Worm (Caenorhabditis elegans) whole organism, L4 larva: ENCODE data around the gene oac-52.
A peak's percentile ranks its signal among the peaks of the same experiment; 100 is the strongest.

Source experiments
- D1046.2 ChIP-seq: fragments of 200-800 bp; sonication (Bioruptor generic); IDR thresholded peaks from 2 replicates; pipeline ENCODE4 v1.3.6; 2022; ENCODE audit warnings: missing genetic modification characterization, missing compliant biosample characterization
- R02D3.7 ChIP-seq: fragments of 150-350 bp; sonication (generic microtip); optimal IDR thresholded peaks from 3 replicates; lab custom pipeline; 2014; ENCODE audit warnings: missing biosample characterization, missing genetic modification characterization
- T20F7.1 ChIP-seq: fragments of 200-800 bp; sonication (Bioruptor generic); optimal IDR thresholded peaks from 2 replicates; lab custom pipeline; 2018; ENCODE audit warnings: mild to moderate bottlenecking, missing genetic modification characterization, missing compliant biosample characterization
- T26A8.4 ChIP-seq: fragments of 200-800 bp; sonication (Bioruptor generic); IDR thresholded peaks from 2 replicates; pipeline ENCODE4 v1.3.6; 2022; ENCODE audit warnings: missing genetic modification characterization, missing compliant biosample characterization
- Y105C5A.15 ChIP-seq: fragments of 200-800 bp; sonication (Bioruptor generic); IDR thresholded peaks from 2 replicates; pipeline ENCODE4 v1.3.6; 2022; ENCODE audit warnings: missing genetic modification characterization, missing compliant biosample characterization
- Y48G9A.11 ChIP-seq: fragments of 200-800 bp; sonication (Bioruptor generic); IDR thresholded peaks from 2 replicates; pipeline ENCODE4 v1.3.6; 2022; ENCODE audit warnings: missing genetic modification reagents, missing genetic modification characterization, missing compliant biosample characterization
- Y75B8A.6 ChIP-seq: fragments of 200-800 bp; sonication (Bioruptor generic); IDR thresholded peaks from 2 replicates; pipeline ENCODE4 v1.3.6; 2022; ENCODE audit warnings: missing genetic modification reagents, missing genetic modification characterization, missing compliant biosample characterization
- aha-1 ChIP-seq: fragments of 150-350 bp; peaks from one replicate; lab custom pipeline; 2014; ENCODE audit warnings: missing biosample characterization, missing genetic modification characterization
- ama-1 ChIP-seq: fragments of 150-350 bp; optimal IDR thresholded peaks from 2 replicates; lab custom pipeline; 2014; ENCODE audit warnings: inconsistent platforms, mixed read lengths
- attf-4 ChIP-seq: sonication (generic microtip); optimal IDR thresholded peaks from 3 replicates; lab custom pipeline; 2017; ENCODE audit warnings: missing biosample characterization, missing genetic modification characterization
- ceh-28 ChIP-seq: fragments of 150-350 bp; optimal IDR thresholded peaks from 2 replicates; lab custom pipeline; 2014; ENCODE audit warnings: missing biosample characterization, missing genetic modification reagents, missing genetic modification characterization
- ceh-32 ChIP-seq: sonication (generic microtip); optimal IDR thresholded peaks from 2 replicates; lab custom pipeline; 2016; ENCODE audit warnings: mild to moderate bottlenecking, missing genetic modification characterization, missing compliant biosample characterization; ENCODE audit not compliant: poor library complexity
- ceh-44 ChIP-seq: fragments of 200-800 bp; sonication (Bioruptor generic); IDR thresholded peaks from 2 replicates; pipeline ENCODE4 v1.3.6; 2022; ENCODE audit warnings: missing genetic modification reagents, missing genetic modification characterization, missing compliant biosample characterization
- ceh-82 ChIP-seq: sonication (generic microtip); optimal IDR thresholded peaks from 2 replicates; lab custom pipeline; 2017; ENCODE audit warnings: missing biosample characterization, missing genetic modification characterization
- ces-1 ChIP-seq: fragments of 150-350 bp; sonication (generic microtip); optimal IDR thresholded peaks from 4 replicates; lab custom pipeline; 2014; ENCODE audit warnings: missing biosample characterization, missing genetic modification reagents, missing genetic modification characterization
- daf-12 ChIP-seq: fragments of 150-350 bp; optimal IDR thresholded peaks from 2 replicates; lab custom pipeline; 2014; ENCODE audit warnings: missing biosample characterization, missing genetic modification reagents, missing genetic modification characterization
- daf-16 ChIP-seq, 3 experiments: sonication (generic microtip); optimal IDR thresholded peaks; 2 replicates each; lab custom pipeline; 2016 to 2017; ENCODE audit warnings: missing genetic modification characterization in 3 of 3, missing genetic modification reagents in 3 of 3, mild to moderate bottlenecking in 2 of 3, missing compliant biosample characterization in 2 of 3, missing biosample characterization in 1 of 3, moderate library complexity in 1 of 3
- dmd-6 ChIP-seq: fragments of 200-800 bp; sonication (Bioruptor generic); IDR thresholded peaks from 2 replicates; pipeline ENCODE4 v1.3.6; 2022; ENCODE audit warnings: missing genetic modification reagents, missing genetic modification characterization, missing compliant biosample characterization
- duxl-1 ChIP-seq: sonication (generic microtip); optimal IDR thresholded peaks from 2 replicates; lab custom pipeline; 2016; ENCODE audit warnings: mild to moderate bottlenecking, missing genetic modification characterization, moderate library complexity, missing compliant biosample characterization; ENCODE audit not compliant: poor library complexity
- dve-1 ChIP-seq: sonication (generic microtip); optimal IDR thresholded peaks from 2 replicates; lab custom pipeline; 2017; ENCODE audit warnings: antibody characterized with exemption, mild to moderate bottlenecking, missing genetic modification characterization, missing compliant biosample characterization; ENCODE audit not compliant: insufficient read depth
- egl-27 ChIP-seq: sonication (generic microtip); optimal IDR thresholded peaks from 3 replicates; lab custom pipeline; 2017; ENCODE audit warnings: missing biosample characterization, missing genetic modification reagents, missing genetic modification characterization
- hif-1 ChIP-seq, 2 experiments: sonication (generic microtip); optimal IDR thresholded peaks; 2 replicates each; lab custom pipeline; 2016 to 2017; ENCODE audit warnings: missing compliant biosample characterization in 2 of 2, missing genetic modification characterization in 2 of 2, missing genetic modification reagents in 2 of 2, missing genotype in 2 of 2, mild to moderate bottlenecking in 1 of 2
- hlh-11 ChIP-seq: fragments of 200-800 bp; sonication (Bioruptor generic); optimal IDR thresholded peaks from 2 replicates; lab custom pipeline; 2018; ENCODE audit warnings: mild to moderate bottlenecking, missing genetic modification characterization, missing compliant biosample characterization
- hlh-30 ChIP-seq: sonication (generic microtip); optimal IDR thresholded peaks from 2 replicates; lab custom pipeline; 2017; ENCODE audit warnings: antibody characterized with exemption, mild to moderate bottlenecking, missing genetic modification characterization, missing compliant biosample characterization; ENCODE audit not compliant: insufficient read depth
- lin-13 ChIP-seq: fragments of 150-350 bp; optimal IDR thresholded peaks from 2 replicates; lab custom pipeline; 2014; ENCODE audit warnings: missing biosample characterization, missing genetic modification reagents, missing genetic modification characterization
- lin-29 ChIP-seq: fragments of 200-800 bp; sonication (Bioruptor generic); IDR thresholded peaks from 2 replicates; pipeline ENCODE4 v1.3.6; 2022; ENCODE audit warnings: missing genetic modification reagents, missing genetic modification characterization, missing compliant biosample characterization
- lin-38 ChIP-seq: fragments of 200-800 bp; sonication (Bioruptor generic); IDR thresholded peaks from 2 replicates; pipeline ENCODE4 v1.3.6; 2022; ENCODE audit warnings: missing genetic modification reagents, missing genetic modification characterization, missing compliant biosample characterization
- lin-39 ChIP-seq: fragments of 150-350 bp; optimal IDR thresholded peaks from 2 replicates; lab custom pipeline; 2014; ENCODE audit warnings: missing biosample characterization, missing genetic modification reagents, missing genetic modification characterization
- lir-3 ChIP-seq: sonication (generic microtip); optimal IDR thresholded peaks from 2 replicates; lab custom pipeline; 2016; ENCODE audit warnings: mild to moderate bottlenecking, missing genetic modification characterization, missing compliant biosample characterization
- lsy-2 ChIP-seq, 2 experiments: fragments of 150-350 bp in 1 of 2; sonication (generic microtip) in 1 of 2; optimal IDR thresholded peaks; 2 replicates each; lab custom pipeline; 2014 to 2017; ENCODE audit warnings: missing biosample characterization in 2 of 2, missing genetic modification characterization in 2 of 2
- madf-5 ChIP-seq, 2 experiments: fragments of 200-800 bp; sonication (Bioruptor generic); IDR thresholded peaks; 2 replicates each; pipeline ENCODE4 v1.3.6; 2022; ENCODE audit warnings: missing compliant biosample characterization in 2 of 2, missing genetic modification characterization in 2 of 2
- mdl-1 ChIP-seq, 2 experiments: fragments of 150-350 bp in 1 of 2; sonication (generic microtip) in 1 of 2; optimal IDR thresholded peaks; 2 replicates each; lab custom pipeline; 2014 to 2017; ENCODE audit warnings: missing biosample characterization in 2 of 2, missing genetic modification characterization in 2 of 2
- mxl-2 ChIP-seq: fragments of 200-800 bp; sonication (Bioruptor generic); conservative IDR thresholded peaks from 2 replicates; pipeline ENCODE4 v1.3.6; 2022; ENCODE audit warnings: missing genetic modification reagents, missing genetic modification characterization, missing compliant biosample characterization
- nhr-111 ChIP-seq: fragments of 200-800 bp; sonication (Bioruptor generic); optimal IDR thresholded peaks from 2 replicates; lab custom pipeline; 2018; ENCODE audit warnings: mild to moderate bottlenecking, missing genetic modification characterization, missing compliant biosample characterization
- nhr-42 ChIP-seq: fragments of 200-800 bp; sonication (Bioruptor generic); IDR thresholded peaks from 2 replicates; pipeline ENCODE4 v1.3.6; 2022; ENCODE audit warnings: missing genetic modification characterization, missing compliant biosample characterization
- nhr-48 ChIP-seq: sonication (generic microtip); optimal IDR thresholded peaks from 2 replicates; lab custom pipeline; 2016; ENCODE audit warnings: mild to moderate bottlenecking, missing genetic modification characterization, missing compliant biosample characterization
- nhr-77 ChIP-seq: fragments of 150-350 bp; optimal IDR thresholded peaks from 2 replicates; lab custom pipeline; 2014; ENCODE audit warnings: missing biosample characterization, missing genetic modification characterization
- php-3 ChIP-seq: fragments of 200-800 bp; sonication (Bioruptor generic); IDR thresholded peaks from 2 replicates; pipeline ENCODE4 v1.3.6; 2022; ENCODE audit warnings: missing genetic modification reagents, missing genetic modification characterization, missing compliant biosample characterization
- pqm-1 ChIP-seq: sonication (generic microtip); optimal IDR thresholded peaks from 2 replicates; lab custom pipeline; 2017; ENCODE audit warnings: missing biosample characterization, missing genetic modification characterization
- rbr-2 ChIP-seq: sonication (generic microtip); optimal IDR thresholded peaks from 2 replicates; lab custom pipeline; 2016; ENCODE audit warnings: missing genotype, missing genetic modification characterization, missing compliant biosample characterization
- saeg-2 ChIP-seq: fragments of 200-800 bp; sonication (Bioruptor generic); IDR thresholded peaks from 2 replicates; pipeline ENCODE4 v1.3.6; 2022; ENCODE audit warnings: missing genetic modification reagents, missing genetic modification characterization, missing compliant biosample characterization
- set-16 ChIP-seq: fragments of 200-800 bp; sonication (Bioruptor generic); IDR thresholded peaks from 2 replicates; pipeline ENCODE4 v1.3.6; 2022; ENCODE audit warnings: missing genetic modification reagents, missing genetic modification characterization, missing compliant biosample characterization
- snpc-1.2 ChIP-seq: fragments of 200-800 bp; sonication (Bioruptor generic); IDR thresholded peaks from 2 replicates; pipeline ENCODE4 v1.3.6; 2022; ENCODE audit warnings: missing genetic modification reagents, missing genetic modification characterization, missing compliant biosample characterization
- spr-1 ChIP-seq: sonication (generic microtip); optimal IDR thresholded peaks from 2 replicates; lab custom pipeline; 2016; ENCODE audit warnings: mild to moderate bottlenecking, missing genetic modification characterization, missing compliant biosample characterization
- unc-62 ChIP-seq, 3 experiments: fragments of 150-350 bp in 1 of 3; sonication (generic microtip); optimal IDR thresholded peaks in 2 of 3; peaks in 1 of 3; 1 replicate in 1 of 3; 2 replicates in 2 of 3; lab custom pipeline; 2014 to 2017; ENCODE audit warnings: missing biosample characterization in 3 of 3, missing genetic modification characterization in 3 of 3, missing genetic modification reagents in 3 of 3, missing genotype in 1 of 3
- vab-7 ChIP-seq: fragments of 200-800 bp; sonication (Bioruptor generic); IDR thresholded peaks from 2 replicates; pipeline ENCODE4 v1.3.6; 2022; ENCODE audit warnings: missing genetic modification reagents, missing genetic modification characterization, missing compliant biosample characterization
- zip-11 ChIP-seq: fragments of 200-800 bp; sonication (Bioruptor generic); IDR thresholded peaks from 2 replicates; pipeline ENCODE4 v1.3.6; 2022; ENCODE audit warnings: missing genetic modification characterization, missing compliant biosample characterization

oac-52 gene

ce11 chrIV:4386351-4386750, 39.9 kb upstream of the oac-52 start, which contains the start of gene tald-1:
TSS of gene tald-1 (plus strand) at chrIV:4386651.
- TF ChIP-seq nhr-111 (GFP tag; lab: Kevin White, UChicago) (no peak), T26A8.4 (GFP tag; lab: Robert Waterston, UW) (no peak), ces-1 (GFP tag; lab: Kevin White, UChicago) (no peak), ceh-28 (peak; percentile 38), nhr-48 (tag; lab: Kevin White, UChicago) (no peak), lin-29 (GFP tag; lab: Robert Waterston, UW) (no peak), set-16 (GFP tag; lab: Robert Waterston, UW) (no peak), ama-1 (lab: Kevin White, UChicago) (no peak), pqm-1 (tag; lab: Kevin White, UChicago) (peak; percentile 38), nhr-77 (tag; lab: Kevin White, UChicago) (no peak), ceh-82 (no peak), Y48G9A.11 (no peak), mdl-1 (tag; optimal IDR thresholded peaks at IDR 0.05; lab: Kevin White, UChicago) (no peak), ceh-44 (no peak), lir-3 (tag; lab: Kevin White, UChicago) (no peak), snpc-1.2 (GFP tag; lab: Robert Waterston, UW) (peak; percentile 25; the same call in 1 of the 2 replicates), T20F7.1 (GFP tag; lab: Kevin White, UChicago) (no peak), daf-16 (GFP tag; optimal IDR thresholded peaks at IDR 0.05; lab: Kevin White, UChicago) (no peak), daf-16 (tag; optimal IDR thresholded peaks at IDR 0.05; lab: Kevin White, UChicago) (peak; percentile 0), attf-4 (tag; lab: Kevin White, UChicago) (no peak), php-3 (0 out of 2 replicates have a peak, but pooled peaks have one; percentile 13), dve-1 (peak; percentile 5), hlh-11 (no peak)

- TF ChIP-seq aha-1 (tag; lab: Kevin White, UChicago) (peak; percentile 53), ceh-28 (no peak), unc-62 (GFP tag; optimal IDR thresholded peaks at IDR 0.05 in 1 of 2; lab: Kevin White, UChicago) (peak in 1 of 2 experiments; percentile 95), unc-62 (tag; optimal IDR thresholded peaks at IDR 0.05; lab: Kevin White, UChicago) (no peak)
- TF ChIP-seq, all 104 proteins: peak for 2
These were observed 22.7 kb upstream of the oac-52 start for ce11 chrIV:4369116-4369515.

DNA sequence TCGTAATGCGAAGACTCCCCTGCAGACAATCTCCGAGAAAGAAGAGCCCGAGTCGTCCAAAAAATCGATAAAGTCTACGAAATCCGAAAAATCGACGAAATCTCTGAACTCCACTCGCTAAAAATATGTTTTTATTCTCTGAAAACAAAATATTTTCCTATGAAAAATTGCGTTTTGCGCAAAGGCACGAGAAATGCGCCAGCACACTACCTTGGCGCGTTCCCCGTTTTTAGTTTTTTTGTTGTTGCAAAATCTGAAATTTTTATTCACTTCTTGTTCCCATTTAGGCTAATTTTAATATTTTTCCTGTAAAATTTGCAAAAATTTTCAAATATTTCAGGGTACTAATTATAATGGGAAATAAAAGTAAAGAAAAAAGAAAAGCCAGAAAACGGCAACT, 14.1 kb upstream of the oac-52 start, which contains the start of gene F55F10.1:
TSS of gene F55F10.1 (plus strand) at position 341 of the 400 bp plus-strand sequence.
- TF ChIP-seq egl-27 (tag; lab: Kevin White, UChicago) (no peak), spr-1 (tag; lab: Kevin White, UChicago) (no peak), ceh-32 (tag; lab: Kevin White, UChicago) (no peak), duxl-1 (tag; lab: Kevin White, UChicago) (no peak), Y105C5A.15 (GFP tag; lab: Robert Waterston, UW) (no peak), R02D3.7 (tag; lab: Kevin White, UChicago) (no peak), madf-5 (GFP tag; IDR thresholded peaks at IDR 0.05; lab: Robert Waterston, UW) (no peak), dmd-6 (peak; percentile 50), rbr-2 (tag; lab: Kevin White, UChicago) (peak; percentile 39), hlh-30 (no peak), attf-4 (tag; lab: Kevin White, UChicago) (no peak), lin-13 (GFP tag; lab: Kevin White, UChicago) (no peak), daf-12 (tag; lab: Kevin White, UChicago) (no peak), mxl-2 (GFP tag; lab: Robert Waterston, UW) (no peak), lin-39 (tag; lab: Kevin White, UChicago) (no peak), hif-1 (tag; optimal IDR thresholded peaks at IDR 0.05; lab: Kevin White, UChicago) (peak in 1 of 2 experiments; percentile 24), D1046.2 (no peak), hlh-11 (peak; percentile 40), lsy-2 (tag; optimal IDR thresholded peaks at IDR 0.05; lab: Kevin White, UChicago) (peak in 1 of 2 experiments; percentile 84), Y75B8A.6 (no peak), daf-16 (GFP tag; optimal IDR thresholded peaks at IDR 0.05; lab: Kevin White, UChicago) (peak in 1 of 2 experiments; percentile 70), daf-16 (tag; optimal IDR thresholded peaks at IDR 0.05; lab: Kevin White, UChicago) (peak; percentile 22), lin-38 (GFP tag; lab: Robert Waterston, UW) (peak; percentile 87), nhr-42 (GFP tag; lab: Robert Waterston, UW) (no peak), vab-7 (GFP tag; lab: Robert Waterston, UW) (no peak), zip-11 (GFP tag; lab: Robert Waterston, UW) (no peak), saeg-2 (GFP tag; lab: Robert Waterston, UW) (no peak)
